Fruit fly (Drosophila melanogaster): ENCODE results near the gene CG14292.

The CG14292 gene

DNA sequence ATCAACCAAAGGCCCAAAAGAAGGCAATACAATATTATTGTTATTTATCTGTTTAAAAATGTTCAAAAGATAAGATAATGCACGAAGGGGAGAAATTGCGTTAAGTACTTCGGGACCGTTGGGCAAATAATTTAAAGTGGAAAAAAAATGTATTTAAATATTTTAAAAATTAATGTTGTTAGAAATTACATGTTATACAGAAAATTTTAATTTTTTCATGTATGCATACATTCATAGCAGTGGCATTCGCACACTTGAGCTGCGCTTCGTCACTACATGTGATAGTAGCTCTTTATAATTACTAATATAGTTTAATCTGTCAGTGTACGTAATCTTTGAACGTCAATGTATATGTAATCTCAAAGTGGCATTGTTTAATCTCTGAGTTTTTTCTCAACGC, 10.2 kb downstream of the CG14292 start (continued):
- TF ChIP-seq toy (GFP tag; IDR thresholded peaks at IDR 0.05) (peak; percentile 70), MBD-R2 (GFP tag; IDR thresholded peaks at IDR 0.05) (peak; percentile 44; the same call in 1 of the 2 replicates), CG13894 (tag; optimal IDR thresholded peaks at IDR 0.05) (no peak), CG6689 (GFP tag; IDR thresholded peaks at IDR 0.05) (peak; percentile 55), E2f1 (GFP tag; IDR thresholded peaks at IDR 0.05) (peak; percentile 68), CG31441 (GFP tag; IDR thresholded peaks at IDR 0.05) (peak; percentile 55), CG14014 (GFP tag; IDR thresholded peaks at IDR 0.05) (peak; percentile 7; the same call in 1 of the 2 replicates), CG14667 (GFP tag; IDR thresholded peaks at IDR 0.05) (peak; percentile 77), prd (optimal IDR thresholded peaks at IDR 0.05) (no peak), prd (GFP tag; IDR thresholded peaks at IDR 0.05) (peak; percentile 89), CG3281 (GFP tag; optimal IDR thresholded peaks at IDR 0.05) (peak; percentile 46), CG32772 (GFP tag; IDR thresholded peaks at IDR 0.05) (peak; percentile 64; the same call in 1 of the 2 replicates), BtbVII (GFP tag; optimal IDR thresholded peaks at IDR 0.05) (peak; percentile 11), CG4282 (GFP tag; optimal IDR thresholded peaks at IDR 0.05) (no peak), btn (GFP tag; optimal IDR thresholded peaks at IDR 0.05) (no peak), CG2712 (tag; optimal IDR thresholded peaks at IDR 0.05) (no peak), CG11695 (GFP tag; IDR thresholded peaks at IDR 0.05) (peak; percentile 65; the same call in 2 of the 3 replicates), CG32532 (GFP tag; IDR thresholded peaks at IDR 0.05) (peak; percentile 78), Dip2 (GFP tag; IDR thresholded peaks at IDR 0.05) (no peak), CG14050 (GFP tag; IDR thresholded peaks at IDR 0.05) (peak; percentile 33; the same call in 1 of the 3 replicates), fd64A (GFP tag; optimal IDR thresholded peaks at IDR 0.05) (no peak), jigr1 (GFP tag; IDR thresholded peaks at IDR 0.05) (peak; percentile 34; the same call in 1 of the 3 replicates), CG14441 (GFP tag; IDR thresholded peaks at IDR 0.05) (peak; percentile 82), CG34422 (GFP tag; IDR thresholded peaks at IDR 0.05) (peak; percentile 37; the same call in 1 of the 3 replicates), CG31224 (GFP tag; IDR thresholded peaks at IDR 0.05) (peak; percentile 37; the same call in 1 of the 2 replicates), CG15514 (GFP tag; optimal IDR thresholded peaks at IDR 0.05) (peak; percentile 22), CG11560 (tag; IDR thresholded peaks at IDR 0.05) (peak; percentile 51; the same call in 1 of the 3 replicates), Lpt (GFP tag; optimal IDR thresholded peaks at IDR 0.05) (no peak), Dbx (GFP tag; IDR thresholded peaks at IDR 0.05) (peak; percentile 61; the same call in 2 of the 3 replicates), NFAT (GFP tag; IDR thresholded peaks at IDR 0.05) (peak; percentile 77), CG7357 (GFP tag; IDR thresholded peaks at IDR 0.05) (peak; percentile 58; the same call in 1 of the 3 replicates), Mrtf (GFP tag; IDR thresholded peaks at IDR 0.05) (peak; percentile 56; the same call in 2 of the 3 replicates), CG8924 (tag; optimal IDR thresholded peaks at IDR 0.05) (peak; percentile 37), sens (GFP tag) (peak; percentile 62), dysf (GFP tag; IDR thresholded peaks at IDR 0.05) (peak; percentile 77), Ravus (GFP tag; IDR thresholded peaks at IDR 0.05) (peak; percentile 52), sob (GFP tag; IDR thresholded peaks at IDR 0.05) (peak; percentile 86), exex (tag; optimal IDR thresholded peaks at IDR 0.05) (peak; percentile 30), rib (GFP tag; IDR thresholded peaks at IDR 0.05) (peak; percentile 73), grn (GFP tag; optimal IDR thresholded peaks at IDR 0.05) (no peak), zfh1 (GFP tag; IDR thresholded peaks at IDR 0.05) (peak; percentile 53; the same call in 1 of the 3 replicates), danr (GFP tag; IDR thresholded peaks at IDR 0.05) (peak; percentile 74), gce (GFP tag; IDR thresholded peaks at IDR 0.05) (peak; percentile 39; the same call in 1 of the 3 replicates), Ptx1 (GFP tag; IDR thresholded peaks at IDR 0.05) (peak; percentile 92), lmd (GFP tag; IDR thresholded peaks at IDR 0.05) (peak; percentile 79), gsb (GFP tag; IDR thresholded peaks at IDR 0.05) (peak; percentile 71), CG7372 (GFP tag; IDR thresholded peaks at IDR 0.05) (peak; percentile 67), CG11456 (GFP tag; IDR thresholded peaks at IDR 0.05) (peak; percentile 88), CG2678 (tag; optimal IDR thresholded peaks at IDR 0.05) (peak; percentile 51), CG9215 (GFP tag; IDR thresholded peaks at IDR 0.05) (peak; percentile 74), CG12104 (GFP tag; optimal IDR thresholded peaks at IDR 0.05) (peak; percentile 22), CG11504 (tag; optimal IDR thresholded peaks at IDR 0.05) (peak; percentile 40), peb (GFP tag; IDR thresholded peaks at IDR 0.05) (no peak)
